Fruit fly (Drosophila melanogaster) whole organism, embryonic: ENCODE results near the gene CG12123.

Source experiments
- Abd-B ChIP-seq: fragments of 200-800 bp; sonication (Bioruptor generic); optimal IDR thresholded peaks from 2 replicates; lab custom pipeline; 2018; ENCODE audit warnings: missing biosample characterization, mild to moderate bottlenecking, missing genetic modification characterization, moderate library complexity
- Adf1 ChIP-seq: fragments of 200-800 bp; sonication (Bioruptor generic); IDR thresholded peaks from 2 replicates; pipeline ENCODE4 v1.3.6; 2022; ENCODE audit warnings: missing biosample characterization, missing genetic modification characterization
- Awh ChIP-seq: fragments of 200-800 bp; sonication (Bioruptor generic); IDR thresholded peaks from 2 replicates; pipeline ENCODE4, ENCODE4 v1.3.6; 2022; ENCODE audit warnings: missing biosample characterization, missing genetic modification characterization
- B-H1 ChIP-seq: fragments of 200-800 bp; sonication (Bioruptor generic); IDR thresholded peaks from 3 replicates; pipeline ENCODE4 v1.3.6; 2022; ENCODE audit warnings: missing biosample characterization, missing genetic modification characterization
- CG11093 ChIP-seq: fragments of 200-800 bp; sonication (Bioruptor generic); IDR thresholded peaks from 3 replicates; pipeline ENCODE4 v1.3.6; 2022; ENCODE audit warnings: missing biosample characterization, missing genetic modification characterization
- CG11247 ChIP-seq: fragments of 200-800 bp; sonication (Bioruptor generic); IDR thresholded peaks from 2 replicates; pipeline ENCODE4 v1.3.6; 2022; ENCODE audit warnings: missing biosample characterization, missing genetic modification characterization
- CG12391 ChIP-seq: fragments of 200-800 bp; sonication (Bioruptor generic); optimal IDR thresholded peaks from 3 replicates; lab custom pipeline; 2018; ENCODE audit warnings: missing biosample characterization, mild to moderate bottlenecking, missing genetic modification characterization, moderate library complexity
- CG12942 ChIP-seq: fragments of 200-800 bp; sonication (Bioruptor generic); optimal IDR thresholded peaks from 3 replicates; lab custom pipeline; 2016; ENCODE audit warnings: missing biosample characterization, missing genetic modification characterization
- CG13123 ChIP-seq: fragments of 200-800 bp; sonication (Bioruptor generic); optimal IDR thresholded peaks from 2 replicates; lab custom pipeline; 2016; ENCODE audit warnings: missing biosample characterization, missing genetic modification characterization
- CG1603 ChIP-seq: fragments of 200-800 bp; sonication (Bioruptor generic); optimal IDR thresholded peaks from 2 replicates; lab custom pipeline; 2019; ENCODE audit warnings: missing biosample characterization, mild to moderate bottlenecking, missing genetic modification characterization, moderate library complexity
- CG16813 ChIP-seq: fragments of 200-800 bp; sonication (Bioruptor generic); IDR thresholded peaks from 3 replicates; pipeline ENCODE4 v1.3.6; 2022; ENCODE audit warnings: missing biosample characterization, missing genetic modification characterization; ENCODE audit not compliant: partially characterized antibody
- CG16815 ChIP-seq: fragments of 200-800 bp; sonication (Bioruptor generic); optimal IDR thresholded peaks from 3 replicates; lab custom pipeline; 2017; ENCODE audit warnings: missing biosample characterization, mild to moderate bottlenecking, missing genetic modification characterization
- CG17328 ChIP-seq: fragments of 200-800 bp; sonication (Bioruptor generic); IDR thresholded peaks from 2 replicates; pipeline ENCODE4 v1.3.6; 2022; ENCODE audit warnings: missing biosample characterization, missing genetic modification characterization
- CG17385 ChIP-seq: fragments of 200-800 bp; sonication (Bioruptor generic); optimal IDR thresholded peaks from 3 replicates; lab custom pipeline; 2018; ENCODE audit warnings: missing biosample characterization, mild to moderate bottlenecking, missing genetic modification characterization
- CG18619 ChIP-seq: fragments of 200-800 bp; sonication (Bioruptor generic); optimal IDR thresholded peaks from 3 replicates; lab custom pipeline; 2017; ENCODE audit warnings: missing biosample characterization, mild to moderate bottlenecking, missing genetic modification characterization
- CG33557 ChIP-seq: fragments of 200-800 bp; sonication (Bioruptor generic); optimal IDR thresholded peaks from 2 replicates; lab custom pipeline; 2019; ENCODE audit warnings: missing biosample characterization, mild to moderate bottlenecking, missing genetic modification characterization, moderate library complexity
- CG43689 ChIP-seq: fragments of 200-800 bp; sonication (Bioruptor generic); IDR thresholded peaks from 2 replicates; pipeline ENCODE4 v1.3.6; 2022; ENCODE audit warnings: missing biosample characterization, missing genetic modification characterization
- CG4424 ChIP-seq: fragments of 200-800 bp; sonication (Bioruptor generic); optimal IDR thresholded peaks from 3 replicates; lab custom pipeline; 2016; ENCODE audit warnings: missing biosample characterization, missing genetic modification characterization
- CG6254 ChIP-seq: fragments of 200-800 bp; sonication (Bioruptor generic); optimal IDR thresholded peaks from 3 replicates; lab custom pipeline; 2017; ENCODE audit warnings: mild to moderate bottlenecking, missing biosample characterization, missing genetic modification reagents, missing genetic modification characterization
- CG7556 ChIP-seq: fragments of 200-800 bp; sonication (Bioruptor generic); optimal IDR thresholded peaks from 2 replicates; lab custom pipeline; 2017; ENCODE audit warnings: missing biosample characterization, mild to moderate bottlenecking, missing genetic modification characterization
- CG7987 ChIP-seq: fragments of 200-800 bp; sonication (Bioruptor generic); optimal IDR thresholded peaks from 2 replicates; lab custom pipeline; 2018; ENCODE audit warnings: missing biosample characterization, mild to moderate bottlenecking, missing genetic modification characterization, moderate library complexity
- CG8478 ChIP-seq: fragments of >200 bp; optimal IDR thresholded peaks from 2 replicates; lab custom pipeline; 2018
- CHES-1-like ChIP-seq: fragments of 200-800 bp; sonication (Bioruptor generic); optimal IDR thresholded peaks from 2 replicates; lab custom pipeline; 2016; ENCODE audit warnings: missing biosample characterization, missing genetic modification characterization
- Camta ChIP-seq: fragments of 200-800 bp; sonication (Bioruptor generic); optimal IDR thresholded peaks from 2 replicates; lab custom pipeline; 2016; ENCODE audit warnings: missing biosample characterization, missing genetic modification characterization
- Dad ChIP-seq: fragments of 200-800 bp; sonication (Bioruptor generic); optimal IDR thresholded peaks from 3 replicates; lab custom pipeline; 2016; ENCODE audit warnings: missing biosample characterization, missing genetic modification characterization
- Dek ChIP-seq: fragments of 200-800 bp; sonication (Bioruptor generic); optimal IDR thresholded peaks from 3 replicates; lab custom pipeline; 2019; ENCODE audit warnings: missing biosample characterization, mild to moderate bottlenecking, missing genetic modification characterization, moderate library complexity
- Eip74EF ChIP-seq, 2 experiments: fragments of 200-800 bp in 1 of 2; fragments of >200 bp in 1 of 2; sonication (Bioruptor generic) in 1 of 2; optimal IDR thresholded peaks; 2 replicates each; lab custom pipeline; 2017 to 2019; ENCODE audit warnings: missing biosample characterization in 2 of 2, missing genetic modification characterization in 2 of 2, mild to moderate bottlenecking in 1 of 2, moderate library complexity in 1 of 2
- Fer2 ChIP-seq: fragments of 200-800 bp; sonication (Bioruptor generic); optimal IDR thresholded peaks from 2 replicates; lab custom pipeline; 2018; ENCODE audit warnings: missing biosample characterization, mild to moderate bottlenecking, missing genetic modification characterization, moderate library complexity
- Lim3 ChIP-seq: fragments of 200-800 bp; sonication (Bioruptor generic); IDR thresholded peaks from 2 replicates; pipeline ENCODE4 v1.3.6; 2022; ENCODE audit warnings: missing biosample characterization, missing genetic modification characterization
- MTF-1 ChIP-seq: fragments of 200-800 bp; sonication (Bioruptor generic); optimal IDR thresholded peaks from 2 replicates; lab custom pipeline; 2018; ENCODE audit warnings: missing biosample characterization, mild to moderate bottlenecking, missing genetic modification characterization, borderline replicate concordance
- Optix ChIP-seq: fragments of 200-800 bp; sonication (Bioruptor generic); IDR thresholded peaks from 3 replicates; pipeline ENCODE4 v1.3.6; 2022; ENCODE audit warnings: missing biosample characterization, missing genetic modification characterization
- Ssrp ChIP-seq: fragments of 200-800 bp; sonication (Bioruptor generic); optimal IDR thresholded peaks from 2 replicates; lab custom pipeline; 2018; ENCODE audit warnings: missing biosample characterization, mild to moderate bottlenecking, missing genetic modification characterization, moderate library complexity
- ab ChIP-seq: fragments of 200-800 bp; sonication (Bioruptor generic); optimal IDR thresholded peaks from 2 replicates; lab custom pipeline; 2016; ENCODE audit warnings: missing biosample characterization, missing genetic modification characterization
- ash1 ChIP-seq: fragments of 200-800 bp; sonication (Bioruptor generic); optimal IDR thresholded peaks from 2 replicates; lab custom pipeline; 2018; ENCODE audit warnings: missing biosample characterization, mild to moderate bottlenecking, missing genetic modification characterization
- ato ChIP-seq: fragments of 200-800 bp; sonication (Bioruptor generic); IDR thresholded peaks from 2 replicates; pipeline ENCODE4 v1.3.6; 2022; ENCODE audit warnings: missing biosample characterization, missing genetic modification characterization; ENCODE audit not compliant: partially characterized antibody
- crc ChIP-seq: fragments of 200-800 bp; sonication (Bioruptor generic); optimal IDR thresholded peaks from 2 replicates; lab custom pipeline; 2016; ENCODE audit warnings: missing biosample characterization, missing genetic modification characterization
- gcm ChIP-seq: fragments of 200-800 bp; sonication (Bioruptor generic); optimal IDR thresholded peaks from 2 replicates; lab custom pipeline; 2019; ENCODE audit warnings: missing biosample characterization, mild to moderate bottlenecking, missing genetic modification characterization, moderate library complexity
- gem ChIP-seq: fragments of 200-800 bp; sonication (Bioruptor generic); optimal IDR thresholded peaks from 2 replicates; lab custom pipeline; 2019; ENCODE audit warnings: missing biosample characterization, mild to moderate bottlenecking, missing genetic modification characterization, moderate library complexity
- grn ChIP-seq: fragments of 200-800 bp; sonication (Bioruptor generic); optimal IDR thresholded peaks from 3 replicates; lab custom pipeline; 2017; ENCODE audit warnings: missing biosample characterization, missing genetic modification characterization
- hkb ChIP-seq, 2 experiments: fragments of 200-800 bp in 1 of 2; fragments of >200 bp in 1 of 2; sonication (Bioruptor generic) in 1 of 2; IDR thresholded peaks in 1 of 2; optimal IDR thresholded peaks in 1 of 2; 2 replicates each; pipeline versions ENCODE4 v1.3.6 to Lab custom; 2017 to 2022; ENCODE audit warnings: missing biosample characterization in 1 of 2, missing genetic modification characterization in 1 of 2
- lab ChIP-seq: fragments of 200-800 bp; sonication (Bioruptor generic); optimal IDR thresholded peaks from 3 replicates; lab custom pipeline; 2017; ENCODE audit warnings: missing biosample characterization, missing genetic modification characterization, mild to moderate bottlenecking, moderate library complexity, missing genetic modification reagents
- lola ChIP-seq, 3 experiments: fragments of >200 bp in 2 of 3; fragments of 200-800 bp in 1 of 3; sonication (Bioruptor generic) in 1 of 3; optimal IDR thresholded peaks; 2 replicates each; lab custom pipeline; 2017 to 2019; ENCODE audit warnings: missing biosample characterization in 3 of 3, missing genetic modification characterization in 3 of 3, mild to moderate bottlenecking in 1 of 3, moderate library complexity in 1 of 3
- onecut ChIP-seq: fragments of 200-800 bp; sonication (Bioruptor generic); IDR thresholded peaks from 2 replicates; pipeline ENCODE4 v1.3.6; 2022; ENCODE audit warnings: missing biosample characterization, missing genetic modification characterization
- p53 ChIP-seq: fragments of 200-800 bp; sonication (Bioruptor generic); optimal IDR thresholded peaks from 2 replicates; lab custom pipeline; 2016; ENCODE audit warnings: missing biosample characterization, missing genetic modification characterization
- pnt ChIP-seq: fragments of 200-800 bp; sonication (Bioruptor generic); optimal IDR thresholded peaks from 3 replicates; lab custom pipeline; 2016; ENCODE audit warnings: missing biosample characterization, missing genetic modification characterization
- pum ChIP-seq: fragments of 200-800 bp; sonication (Bioruptor generic); optimal IDR thresholded peaks from 2 replicates; lab custom pipeline; 2016; ENCODE audit warnings: missing biosample characterization, missing genetic modification characterization
- pzg ChIP-seq: fragments of 200-800 bp; sonication (Bioruptor generic); optimal IDR thresholded peaks from 3 replicates; lab custom pipeline; 2018; ENCODE audit warnings: missing biosample characterization, mild to moderate bottlenecking, missing genetic modification characterization, moderate library complexity
- ro ChIP-seq: fragments of 200-800 bp; sonication (Bioruptor generic); IDR thresholded peaks from 2 replicates; pipeline ENCODE4 v1.3.6; 2022; ENCODE audit warnings: missing biosample characterization, missing genetic modification characterization
- sr ChIP-seq: fragments of 200-800 bp; sonication (Bioruptor generic); IDR thresholded peaks from 3 replicates; pipeline ENCODE4 v1.3.6; 2022; ENCODE audit warnings: missing biosample characterization, missing genetic modification characterization
- tin ChIP-seq: fragments of 200-800 bp; sonication (Bioruptor generic); optimal IDR thresholded peaks from 3 replicates; lab custom pipeline; 2016; ENCODE audit warnings: missing biosample characterization, missing genetic modification characterization

Gene CG12123

dm6 chrX:8490976-8491345 is 48.8 kb upstream of the CG12123 start (continued):
- TF ChIP-seq sr (no peak), Camta (GFP tag; lab: Kevin White, UChicago) (no peak), grn (no peak), CG43689 (GFP tag; lab: Robert Waterston, UW) (no peak), CG16813 (GFP tag; lab: Robert Waterston, UW) (no peak), Abd-B (GFP tag; lab: Kevin White, UChicago) (peak; percentile 24), gem (tag; lab: Kevin White, UChicago) (peak; percentile 36), pnt (no peak), Fer2 (tag; lab: Kevin White, UChicago) (no peak), CG11247 (GFP tag; lab: Robert Waterston, UW) (no peak), p53 (GFP tag; lab: Kevin White, UChicago) (no peak), Lim3 (GFP tag; lab: Robert Waterston, UW) (no peak), CG11093 (GFP tag; lab: Robert Waterston, UW) (no peak), Dek (tag; lab: Kevin White, UChicago) (no peak), ro (GFP tag; lab: Robert Waterston, UW) (no peak), CG12942 (GFP tag; lab: Kevin White, UChicago) (no peak), Dad (no peak), hkb (optimal IDR thresholded peaks at IDR 0.05; lab: Kevin White, UChicago) (no peak), hkb (GFP tag; IDR thresholded peaks at IDR 0.05; lab: Robert Waterston, UW) (no peak)

- TF ChIP-seq tin (GFP tag; lab: Kevin White, UChicago) (no peak), CG7987 (GFP tag; lab: Kevin White, UChicago) (no peak), CG18619 (GFP tag; lab: Kevin White, UChicago) (no peak), B-H1 (GFP tag; lab: Robert Waterston, UW) (no peak), Awh (no peak), Eip74EF (GFP tag; optimal IDR thresholded peaks at IDR 0.05; lab: Kevin White, UChicago) (no peak), ash1 (GFP tag; lab: Kevin White, UChicago) (no peak), ab (no peak), CG4424 (GFP tag; lab: Kevin White, UChicago) (no peak), CG17385 (GFP tag; lab: Kevin White, UChicago) (peak; percentile 25), CG17328 (GFP tag; lab: Robert Waterston, UW) (no peak), CG13123 (GFP tag; lab: Kevin White, UChicago) (no peak), ato (GFP tag; lab: Robert Waterston, UW) (no peak), CG16815 (GFP tag; lab: Kevin White, UChicago) (no peak), MTF-1 (GFP tag; lab: Kevin White, UChicago) (no peak), CG6254 (GFP tag; lab: Kevin White, UChicago) (no peak), CHES-1-like (GFP tag; lab: Kevin White, UChicago) (no peak), CG33557 (no peak), CG7556 (GFP tag; lab: Kevin White, UChicago) (no peak), lola (GFP tag; optimal IDR thresholded peaks at IDR 0.05; lab: Kevin White, UChicago) (no peak), crc (no peak), onecut (GFP tag; lab: Robert Waterston, UW) (peak; percentile 99), gcm (no peak), pzg (GFP tag; lab: Kevin White, UChicago) (no peak), Ssrp (tag; lab: Kevin White, UChicago) (no peak), Optix (no peak), CG12391 (tag; lab: Kevin White, UChicago) (no peak), pum (GFP tag; lab: Kevin White, UChicago) (no peak), CG1603 (tag; lab: Kevin White, UChicago) (no peak), CG8478 (no peak), Adf1 (no peak), lab (GFP tag; lab: Kevin White, UChicago) (no peak)
Observed at dm6 chrX:8490291-8490975, 48.3 kb upstream of the CG12123 start.
